Worm (Caenorhabditis elegans) whole organism, mixed stage, embryonic: Measurements from ENCODE around the gene K02A2.1.

Source experiments
- mep-1 ChIP-seq: fragments of 150-350 bp; optimal IDR thresholded peaks from 2 replicates; lab custom pipeline; 2017; ENCODE audit warnings: missing biosample characterization, missing genetic modification reagents, missing genetic modification characterization, inconsistent platforms

Gene K02A2.1

ce11 chrII:7483009-7483408 lies 48.0 kb downstream of the K02A2.1 start, which contains the start of gene cah-2:
cah-2 (minus strand) TSS chrII:7483109.
- no peak for TF ChIP-seq mep-1 (tag; lab: Kevin White, UChicago)
